Worm (Caenorhabditis elegans) whole organism, L1 larva: ENCODE measurements around the gene F08F8.6.

ENCODE experiments used
- C34B4.2 ChIP-seq: sonication (generic microtip); optimal IDR thresholded peaks from 2 replicates; lab custom pipeline; 2017; ENCODE audit warnings: mild to moderate bottlenecking, missing genetic modification characterization, missing compliant biosample characterization
- F16B12.6 ChIP-seq: fragments of 150-350 bp; optimal IDR thresholded peaks from 2 replicates; lab custom pipeline; 2014; ENCODE audit warnings: missing biosample characterization, missing genetic modification characterization
- alr-1 ChIP-seq: fragments of 200-800 bp; sonication (Bioruptor generic); optimal IDR thresholded peaks from 2 replicates; lab custom pipeline; 2018; ENCODE audit warnings: borderline replicate concordance, mild to moderate bottlenecking, missing genetic modification characterization, missing compliant biosample characterization
- aly-2 ChIP-seq: fragments of 150-350 bp; optimal IDR thresholded peaks from 2 replicates; lab custom pipeline; 2014; ENCODE audit warnings: missing biosample characterization, missing genetic modification characterization
- ceh-63 ChIP-seq: fragments of 200-800 bp; sonication (Bioruptor generic); optimal IDR thresholded peaks from 2 replicates; lab custom pipeline; 2018; ENCODE audit warnings: mild to moderate bottlenecking, missing genetic modification characterization, missing compliant biosample characterization
- ceh-82 ChIP-seq, 3 experiments: fragments of 150-350 bp in 1 of 3; sonication (generic microtip) in 2 of 3; optimal IDR thresholded peaks; 2 replicates each; lab custom pipeline; 2014 to 2017; ENCODE audit warnings: missing biosample characterization in 3 of 3, missing genetic modification characterization in 3 of 3
- ceh-90 ChIP-seq: sonication (generic microtip); optimal IDR thresholded peaks from 2 replicates; lab custom pipeline; 2016; ENCODE audit warnings: missing genetic modification characterization, missing compliant biosample characterization
- dpl-1 ChIP-seq, 3 experiments: fragments of 150-350 bp in 2 of 3; sonication (generic microtip) in 1 of 3; optimal IDR thresholded peaks; 2 replicates each; lab custom pipeline; 2014 to 2017; ENCODE audit warnings: missing biosample characterization in 3 of 3, missing genetic modification characterization in 3 of 3, missing genetic modification reagents in 3 of 3
- efl-1 ChIP-seq, 4 experiments: fragments of 150-350 bp; optimal IDR thresholded peaks in 3 of 4; peaks in 1 of 4; 1 replicate in 1 of 4; 2 replicates in 3 of 4; lab custom pipeline; 2014; ENCODE audit warnings: missing biosample characterization in 2 of 4, missing genetic modification characterization in 2 of 4, missing genetic modification reagents in 2 of 4
- elt-2 ChIP-seq: sonication (generic microtip); optimal IDR thresholded peaks from 2 replicates; lab custom pipeline; 2016; ENCODE audit warnings: missing genetic modification characterization, mild to moderate bottlenecking, inconsistent platforms, missing compliant biosample characterization, missing genetic modification reagents
- ets-5 ChIP-seq: fragments of 200-800 bp; sonication (Bioruptor generic); IDR thresholded peaks from 2 replicates; pipeline ENCODE4 v1.3.6; 2022; ENCODE audit warnings: missing genetic modification characterization, missing compliant biosample characterization
- fkh-10 ChIP-seq: sonication (generic microtip); optimal IDR thresholded peaks from 2 replicates; lab custom pipeline; 2017; ENCODE audit warnings: missing biosample characterization, missing genetic modification reagents, missing genetic modification characterization
- fkh-4 ChIP-seq: sonication (generic microtip); optimal IDR thresholded peaks from 2 replicates; lab custom pipeline; 2016; ENCODE audit warnings: missing compliant biosample characterization, missing genetic modification characterization, borderline replicate concordance
- fkh-8 ChIP-seq: sonication (generic microtip); optimal IDR thresholded peaks from 2 replicates; lab custom pipeline; 2016; ENCODE audit warnings: mild to moderate bottlenecking, missing genetic modification characterization, missing compliant biosample characterization
- fos-1 ChIP-seq: fragments of 150-350 bp; optimal IDR thresholded peaks from 2 replicates; lab custom pipeline; 2014; ENCODE audit warnings: missing biosample characterization, missing genetic modification characterization
- hlh-4 ChIP-seq: sonication (generic microtip); optimal IDR thresholded peaks from 2 replicates; lab custom pipeline; 2016; ENCODE audit warnings: mild to moderate bottlenecking, missing genetic modification characterization, missing compliant biosample characterization
- hpl-2 ChIP-seq: fragments of 150-350 bp; optimal IDR thresholded peaks from 2 replicates; lab custom pipeline; 2014; ENCODE audit warnings: missing biosample characterization, missing genetic modification reagents, missing genetic modification characterization
- irx-1 ChIP-seq: sonication (generic microtip); optimal IDR thresholded peaks from 2 replicates; lab custom pipeline; 2016; ENCODE audit warnings: missing genetic modification characterization, missing compliant biosample characterization
- isw-1 ChIP-seq: fragments of 200-800 bp; sonication (Bioruptor generic); IDR thresholded peaks from 2 replicates; pipeline ENCODE4 v1.3.6; 2022; ENCODE audit warnings: missing genetic modification characterization, missing compliant biosample characterization
- jun-1 ChIP-seq: fragments of 150-350 bp; optimal IDR thresholded peaks from 2 replicates; lab custom pipeline; 2014; ENCODE audit warnings: missing biosample characterization, missing genetic modification reagents, missing genetic modification characterization
- lin-14 ChIP-seq: fragments of 200-800 bp; sonication (Bioruptor generic); optimal IDR thresholded peaks from 2 replicates; lab custom pipeline; 2018; ENCODE audit warnings: mild to moderate bottlenecking, missing genetic modification characterization, moderate library complexity, missing compliant biosample characterization
- lin-15B ChIP-seq: fragments of 150-350 bp; sonication (generic microtip); optimal IDR thresholded peaks from 3 replicates; lab custom pipeline; 2014; ENCODE audit warnings: missing biosample characterization, missing genetic modification characterization
- lin-35 ChIP-seq, 2 experiments: fragments of 150-350 bp; optimal IDR thresholded peaks; 2 replicates each; lab custom pipeline; 2014; ENCODE audit warnings: missing biosample characterization in 2 of 2, missing genetic modification characterization in 2 of 2, missing genetic modification reagents in 2 of 2
- lsy-2 ChIP-seq, 2 experiments: fragments of 150-350 bp; optimal IDR thresholded peaks; 2 replicates each; lab custom pipeline; 2014; ENCODE audit warnings: missing biosample characterization in 2 of 2, missing genetic modification characterization in 2 of 2
- mdl-1 ChIP-seq, 2 experiments: fragments of 150-350 bp; optimal IDR thresholded peaks; 2 replicates each; lab custom pipeline; 2014 to 2017; ENCODE audit warnings: missing biosample characterization in 2 of 2, missing genetic modification characterization in 2 of 2, inconsistent platforms in 1 of 2
- mep-1 ChIP-seq: fragments of 150-350 bp; optimal IDR thresholded peaks from 2 replicates; lab custom pipeline; 2014; ENCODE audit warnings: missing biosample characterization, missing genetic modification characterization
- nhr-19 ChIP-seq: fragments of 200-800 bp; sonication (Bioruptor generic); conservative IDR thresholded peaks from 2 replicates; pipeline ENCODE4 v1.3.6; 2022; ENCODE audit warnings: missing genetic modification characterization, missing compliant biosample characterization
- nhr-47 ChIP-seq: sonication (generic microtip); optimal IDR thresholded peaks from 2 replicates; lab custom pipeline; 2016; ENCODE audit warnings: mild to moderate bottlenecking, missing genetic modification characterization, moderate library complexity, missing compliant biosample characterization
- nhr-71 ChIP-seq: sonication (generic microtip); optimal IDR thresholded peaks from 2 replicates; lab custom pipeline; 2016; ENCODE audit warnings: mild to moderate bottlenecking, missing genetic modification characterization, moderate library complexity, missing compliant biosample characterization
- nhr-76 ChIP-seq: sonication (generic microtip); optimal IDR thresholded peaks from 2 replicates; lab custom pipeline; 2017; ENCODE audit warnings: missing biosample characterization, missing genetic modification characterization
- nhr-90 ChIP-seq: sonication (generic microtip); optimal IDR thresholded peaks from 2 replicates; lab custom pipeline; 2016; ENCODE audit warnings: mild to moderate bottlenecking, missing genetic modification characterization, missing compliant biosample characterization; ENCODE audit not compliant: poor library complexity
- pqm-1 ChIP-seq: sonication (generic microtip); optimal IDR thresholded peaks from 3 replicates; lab custom pipeline; 2017; ENCODE audit warnings: missing biosample characterization, missing genetic modification characterization
- rnt-1 ChIP-seq: sonication (generic microtip); optimal IDR thresholded peaks from 2 replicates; lab custom pipeline; 2016; ENCODE audit warnings: mild to moderate bottlenecking, missing genetic modification characterization, moderate library complexity, missing compliant biosample characterization
- skn-1 ChIP-seq: fragments of 150-350 bp; optimal IDR thresholded peaks from 2 replicates; lab custom pipeline; 2014; ENCODE audit warnings: missing biosample characterization, missing genetic modification characterization
- snu-23 ChIP-seq: sonication (generic microtip); optimal IDR thresholded peaks from 2 replicates; lab custom pipeline; 2016; ENCODE audit warnings: missing genetic modification characterization, missing compliant biosample characterization
- sptf-1 ChIP-seq: fragments of 150-350 bp; optimal IDR thresholded peaks from 2 replicates; lab custom pipeline; 2014; ENCODE audit warnings: missing biosample characterization, missing genetic modification characterization
- sup-37 ChIP-seq: fragments of 200-800 bp; sonication (Bioruptor generic); optimal IDR thresholded peaks from 2 replicates; lab custom pipeline; 2018; ENCODE audit warnings: mild to moderate bottlenecking, missing genetic modification characterization, missing compliant biosample characterization
- swsn-7 ChIP-seq: sonication (generic microtip); optimal IDR thresholded peaks from 2 replicates; lab custom pipeline; 2016; ENCODE audit warnings: missing genetic modification characterization, missing compliant biosample characterization
- tlp-1 ChIP-seq: fragments of 150-350 bp; optimal IDR thresholded peaks from 2 replicates; lab custom pipeline; 2014; ENCODE audit warnings: missing biosample characterization, missing genetic modification characterization
- unc-30 ChIP-seq: sonication (generic microtip); optimal IDR thresholded peaks from 2 replicates; lab custom pipeline; 2017; ENCODE audit warnings: missing biosample characterization, missing genetic modification characterization
- unc-86 ChIP-seq: sonication (generic microtip); optimal IDR thresholded peaks from 2 replicates; lab custom pipeline; 2016; ENCODE audit warnings: missing genetic modification characterization, missing compliant biosample characterization
- unc-98 ChIP-seq: fragments of 200-800 bp; sonication (Bioruptor generic); IDR thresholded peaks from 2 replicates; pipeline ENCODE4 v1.3.6; 2022; ENCODE audit warnings: missing genetic modification characterization, missing compliant biosample characterization
- xbp-1 ChIP-seq: sonication (generic microtip); optimal IDR thresholded peaks from 2 replicates; lab custom pipeline; 2016; ENCODE audit warnings: missing genetic modification characterization, missing compliant biosample characterization
- zag-1 ChIP-seq: fragments of 150-350 bp; optimal IDR thresholded peaks from 2 replicates; lab custom pipeline; 2014; ENCODE audit warnings: missing biosample characterization, missing genetic modification characterization
- ztf-4 ChIP-seq: fragments of 150-350 bp; optimal IDR thresholded peaks from 2 replicates; lab custom pipeline; 2014; ENCODE audit warnings: missing biosample characterization, missing genetic modification characterization

The F08F8.6 gene

DNA sequence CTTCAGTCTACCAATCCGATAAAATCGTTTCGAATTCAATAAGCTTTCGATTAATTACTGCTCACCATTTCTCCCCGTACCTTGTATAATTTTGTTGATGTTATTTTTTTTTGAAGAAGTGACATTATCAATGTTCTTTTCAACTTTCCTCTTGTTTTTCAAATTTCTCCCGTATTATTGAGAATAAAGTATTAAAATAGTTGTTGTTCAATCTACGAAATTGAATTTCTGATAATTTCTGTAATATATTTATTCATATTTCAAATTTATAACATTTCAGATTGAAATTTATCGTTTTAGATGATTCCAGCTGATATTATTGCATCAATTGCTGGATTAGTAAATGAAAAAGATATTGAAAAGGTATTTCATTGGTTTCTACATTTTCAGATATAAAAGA, 42.4 kb downstream of the F08F8.6 start, which contains the start of gene trd-1:
Gene trd-1 (plus strand): TSS at position 301 of the 400 bp plus-strand sequence.
- TF ChIP-seq ceh-63 (no peak), ets-5 (GFP tag; lab: Robert Waterston, UW) (no peak), nhr-76 (tag; lab: Kevin White, UChicago) (no peak), irx-1 (no peak)

DNA sequence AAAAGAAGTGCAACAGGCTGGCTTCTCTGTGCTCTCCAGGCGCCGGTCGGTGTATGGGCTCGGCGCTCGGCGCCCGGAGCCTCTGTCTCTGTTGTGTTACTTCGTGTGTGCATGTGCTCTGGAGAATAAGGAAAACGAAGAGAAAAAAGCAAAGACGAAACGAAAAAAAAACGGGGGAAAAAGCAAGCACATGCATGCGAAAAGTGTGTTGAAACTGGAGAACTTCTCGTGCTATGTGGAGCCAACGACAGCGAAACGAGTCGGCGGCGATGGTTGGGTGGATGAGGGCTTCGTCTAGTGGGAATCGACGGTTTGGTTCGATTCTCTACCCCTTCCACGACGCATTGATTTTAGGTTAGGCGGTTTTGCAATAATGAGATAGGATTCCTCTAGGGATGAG, 43.9 kb downstream of the F08F8.6 start:
- no peak for TF ChIP-seq sptf-1 (tag; lab: Kevin White, UChicago)
- TF ChIP-seq lsy-2 (tag; optimal IDR thresholded peaks at IDR 0.05; lab: Kevin White, UChicago): peak in 1 of 2 experiments; percentile 52
- no peak for TF ChIP-seq ceh-90
- no peak for TF ChIP-seq zag-1 (tag; lab: Kevin White, UChicago)
- TF ChIP-seq hpl-2: no peak
- TF ChIP-seq efl-1 (optimal IDR thresholded peaks at IDR 0.05; lab: Kevin White, UChicago): peak; percentile 20 to 23
- peak; percentile 7 to 51 for TF ChIP-seq efl-1 (GFP tag; optimal IDR thresholded peaks at IDR 0.05 in 1 of 2; lab: Kevin White, UChicago)
- TF ChIP-seq dpl-1 (GFP tag; optimal IDR thresholded peaks at IDR 0.05; lab: Kevin White, UChicago): peak in 2 of 3 experiments; percentile 2 to 16
- TF ChIP-seq aly-2 (tag; lab: Kevin White, UChicago): no peak
- TF ChIP-seq xbp-1 (tag; lab: Kevin White, UChicago): peak; percentile 18
- no peak for TF ChIP-seq isw-1 (GFP tag; lab: Robert Waterston, UW)
- peak; percentile 45 for TF ChIP-seq jun-1 (tag; lab: Kevin White, UChicago)
- peak; percentile 13 for TF ChIP-seq unc-86 (tag; lab: Kevin White, UChicago)
- TF ChIP-seq skn-1: no peak
- TF ChIP-seq alr-1 (tag; lab: Kevin White, UChicago): no peak
- TF ChIP-seq lin-35 (GFP tag; optimal IDR thresholded peaks at IDR 0.05; lab: Kevin White, UChicago): peak; percentile 18 to 36
- TF ChIP-seq nhr-19 (GFP tag; lab: Robert Waterston, UW): 0 out of 2 replicates have a peak, but pooled peaks have one; percentile 10
- no peak for TF ChIP-seq C34B4.2 (tag; lab: Kevin White, UChicago)
- no peak for TF ChIP-seq ztf-4 (tag; lab: Kevin White, UChicago)
- TF ChIP-seq swsn-7 (tag; lab: Kevin White, UChicago): peak; percentile 7
- TF ChIP-seq elt-2 (tag; lab: Kevin White, UChicago): peak; percentile 27
- TF ChIP-seq ets-5 (GFP tag; lab: Robert Waterston, UW): no peak
- peak; percentile 66 for TF ChIP-seq lin-14 (GFP tag; lab: Kevin White, UChicago)
- TF ChIP-seq F16B12.6 (tag; lab: Kevin White, UChicago): no peak
- no peak for TF ChIP-seq irx-1
- peak; percentile 8 for TF ChIP-seq mep-1
- TF ChIP-seq unc-30 (tag; lab: Kevin White, UChicago): no peak
- peak in 2 of 3 experiments; percentile 11 to 14 for TF ChIP-seq ceh-82 (tag; optimal IDR thresholded peaks at IDR 0.05; lab: Kevin White, UChicago)
- no peak for TF ChIP-seq sup-37 (GFP tag; lab: Kevin White, UChicago)
- TF ChIP-seq fkh-8: no peak
- peak; percentile 28 for TF ChIP-seq lin-15B
- peak in 1 of 2 experiments; percentile 36 for TF ChIP-seq mdl-1 (tag; optimal IDR thresholded peaks at IDR 0.05; lab: Kevin White, UChicago)
- no peak for TF ChIP-seq tlp-1
- TF ChIP-seq rnt-1 (tag; lab: Kevin White, UChicago): peak; percentile 16
- peak; percentile 46 for TF ChIP-seq nhr-71 (tag; lab: Kevin White, UChicago)
- TF ChIP-seq fkh-4 (tag; lab: Kevin White, UChicago): no peak
- TF ChIP-seq snu-23: peak; percentile 33
- TF ChIP-seq nhr-47 (tag; lab: Kevin White, UChicago): peak; percentile 54
- TF ChIP-seq unc-98 (GFP tag; lab: Robert Waterston, UW): no peak
- TF ChIP-seq fos-1 (tag; lab: Kevin White, UChicago): no peak
- peak; percentile 24 for TF ChIP-seq fkh-10 (GFP tag; lab: Kevin White, UChicago)
- no peak for TF ChIP-seq hlh-4 (tag; lab: Kevin White, UChicago)
- TF ChIP-seq nhr-90 (tag; lab: Kevin White, UChicago): peak; percentile 9
- TF ChIP-seq pqm-1: no peak
